Fruit fly (Drosophila melanogaster) whole organism, prepupa: Measurements from ENCODE around the gene shep.
A peak's percentile ranks its signal among the peaks of the same experiment; 100 is the strongest.

Experiments
- Blimp-1 ChIP-seq: fragments of 200-800 bp; sonication (Bioruptor generic); optimal IDR thresholded peaks from 3 replicates; lab custom pipeline; 2017; ENCODE audit warnings: missing biosample characterization, missing genetic modification characterization, mild to moderate bottlenecking, moderate library complexity, missing genetic modification reagents
- CG10631 ChIP-seq: fragments of 200-800 bp; sonication (Bioruptor generic); optimal IDR thresholded peaks from 2 replicates; lab custom pipeline; 2016; ENCODE audit warnings: missing biosample characterization, missing genetic modification characterization
- CG10669 ChIP-seq: fragments of 200-800 bp; sonication (Bioruptor generic); optimal IDR thresholded peaks from 3 replicates; lab custom pipeline; 2018; ENCODE audit warnings: missing biosample characterization, mild to moderate bottlenecking, missing genetic modification characterization, moderate library complexity
- CG11762 ChIP-seq: fragments of 200-800 bp; sonication (Bioruptor generic); optimal IDR thresholded peaks from 3 replicates; lab custom pipeline; 2016; ENCODE audit warnings: missing biosample characterization, missing genetic modification characterization; ENCODE audit not compliant: insufficient read depth
- CG11902 ChIP-seq: fragments of 200-800 bp; sonication (Bioruptor generic); optimal IDR thresholded peaks from 3 replicates; lab custom pipeline; 2016; ENCODE audit warnings: missing biosample characterization, missing genetic modification characterization
- CG15336 ChIP-seq: fragments of 200-800 bp; sonication (Bioruptor generic); IDR thresholded peaks from 2 replicates; pipeline ENCODE4 v1.3.6; 2022; ENCODE audit warnings: missing biosample characterization, missing genetic modification characterization
- CG16779 ChIP-seq: fragments of 200-800 bp; sonication (Bioruptor generic); optimal IDR thresholded peaks from 3 replicates; lab custom pipeline; 2017; ENCODE audit warnings: missing biosample characterization, mild to moderate bottlenecking, missing genetic modification characterization
- CG3032 ChIP-seq: fragments of 200-800 bp; optimal IDR thresholded peaks from 2 replicates; lab custom pipeline; 2019; ENCODE audit warnings: missing biosample characterization, mild to moderate bottlenecking, missing genetic modification characterization, moderate library complexity
- CG31627 ChIP-seq: fragments of 200-800 bp; sonication (Bioruptor generic); optimal IDR thresholded peaks from 3 replicates; lab custom pipeline; 2016; ENCODE audit warnings: missing biosample characterization, missing genetic modification characterization
- CG32006 ChIP-seq: fragments of 200-800 bp; sonication (Bioruptor generic); optimal IDR thresholded peaks from 3 replicates; lab custom pipeline; 2017; ENCODE audit warnings: missing biosample characterization, mild to moderate bottlenecking, missing genetic modification characterization
- CG34406 ChIP-seq: fragments of 200-800 bp; sonication (Bioruptor generic); optimal IDR thresholded peaks from 3 replicates; lab custom pipeline; 2016; ENCODE audit warnings: missing biosample characterization, missing genetic modification characterization
- CG3919 ChIP-seq: fragments of 200-800 bp; sonication (Bioruptor generic); optimal IDR thresholded peaks from 3 replicates; lab custom pipeline; 2016; ENCODE audit warnings: missing biosample characterization, missing genetic modification characterization
- CG4318 ChIP-seq: fragments of 200-800 bp; sonication (Bioruptor generic); optimal IDR thresholded peaks from 3 replicates; lab custom pipeline; 2017; ENCODE audit warnings: missing biosample characterization, mild to moderate bottlenecking, missing genetic modification characterization
- CG6276 ChIP-seq: fragments of 200-800 bp; sonication (Bioruptor generic); optimal IDR thresholded peaks from 2 replicates; lab custom pipeline; 2017; ENCODE audit warnings: missing biosample characterization, mild to moderate bottlenecking, missing genetic modification characterization
- CG6792 ChIP-seq: fragments of 200-800 bp; sonication (Bioruptor generic); optimal IDR thresholded peaks from 3 replicates; lab custom pipeline; 2016; ENCODE audit warnings: missing biosample characterization, missing genetic modification characterization
- CG6808 ChIP-seq: fragments of 200-800 bp; sonication (Bioruptor generic); optimal IDR thresholded peaks from 3 replicates; lab custom pipeline; 2017; ENCODE audit warnings: missing biosample characterization, missing genetic modification characterization, mild to moderate bottlenecking, moderate library complexity, missing genetic modification reagents
- CG6854 ChIP-seq: fragments of 200-800 bp; sonication (Bioruptor generic); optimal IDR thresholded peaks from 2 replicates; lab custom pipeline; 2017; ENCODE audit warnings: missing biosample characterization, mild to moderate bottlenecking, missing genetic modification characterization
- CG7368 ChIP-seq: fragments of 200-800 bp; sonication (Bioruptor generic); optimal IDR thresholded peaks from 3 replicates; lab custom pipeline; 2016; ENCODE audit warnings: missing biosample characterization, missing genetic modification characterization
- CG8119 ChIP-seq: fragments of 200-800 bp; sonication (Bioruptor generic); IDR thresholded peaks from 3 replicates; pipeline ENCODE4 v1.3.6; 2022; ENCODE audit warnings: missing biosample characterization, missing genetic modification characterization
- CG8319 ChIP-seq: fragments of 200-800 bp; sonication (Bioruptor generic); optimal IDR thresholded peaks from 3 replicates; lab custom pipeline; 2016; ENCODE audit warnings: missing biosample characterization, missing genetic modification characterization
- CG8632 ChIP-seq: fragments of 200-800 bp; sonication (Bioruptor generic); optimal IDR thresholded peaks from 3 replicates; lab custom pipeline; 2016; ENCODE audit warnings: missing biosample characterization, missing genetic modification characterization
- Eip75B ChIP-seq: fragments of 200-800 bp; sonication (Bioruptor generic); optimal IDR thresholded peaks from 3 replicates; lab custom pipeline; 2016; ENCODE audit warnings: missing biosample characterization, missing genetic modification characterization
- Eip78C ChIP-seq: fragments of 200-800 bp; sonication (Bioruptor generic); peaks from one replicate; lab custom pipeline; 2016; ENCODE audit warnings: missing biosample characterization, missing genetic modification characterization
- Ets96B ChIP-seq: fragments of 200-800 bp; optimal IDR thresholded peaks from 2 replicates; lab custom pipeline; 2019; ENCODE audit warnings: missing biosample characterization, mild to moderate bottlenecking, missing genetic modification characterization, moderate library complexity
- Gug ChIP-seq: fragments of 200-800 bp; sonication (Bioruptor generic); IDR thresholded peaks from 2 replicates; pipeline ENCODE4 v1.3.6; 2022; ENCODE audit warnings: missing biosample characterization, missing genetic modification characterization
- Hr38 ChIP-seq: sonication (Bioruptor generic); optimal IDR thresholded peaks from 2 replicates; lab custom pipeline; 2016; ENCODE audit warnings: missing biosample characterization, missing genetic modification characterization
- Hr4 ChIP-seq: fragments of 200-800 bp; sonication (Bioruptor generic); optimal IDR thresholded peaks from 3 replicates; lab custom pipeline; 2016; ENCODE audit warnings: missing biosample characterization, missing genetic modification characterization
- Met ChIP-seq: fragments of 200-800 bp; sonication (Bioruptor generic); optimal IDR thresholded peaks from 3 replicates; lab custom pipeline; 2016; ENCODE audit warnings: missing biosample characterization, missing genetic modification characterization
- OdsH ChIP-seq: fragments of 200-800 bp; sonication (Bioruptor generic); optimal IDR thresholded peaks from 3 replicates; lab custom pipeline; 2016; ENCODE audit warnings: missing biosample characterization, missing genetic modification characterization
- Smox ChIP-seq: fragments of 200-800 bp; sonication (Bioruptor generic); optimal IDR thresholded peaks from 3 replicates; lab custom pipeline; 2016; ENCODE audit warnings: missing biosample characterization, missing genetic modification characterization
- Sox102F ChIP-seq: fragments of 200-800 bp; sonication (Bioruptor generic); optimal IDR thresholded peaks from 2 replicates; lab custom pipeline; 2016; ENCODE audit warnings: missing biosample characterization, mild to moderate bottlenecking, missing genetic modification characterization
- Sox14 ChIP-seq: fragments of 200-800 bp; sonication (Bioruptor generic); optimal IDR thresholded peaks from 3 replicates; lab custom pipeline; 2016; ENCODE audit warnings: missing biosample characterization, missing genetic modification characterization
- Sox15 ChIP-seq: fragments of 200-800 bp; sonication (Bioruptor generic); optimal IDR thresholded peaks from 3 replicates; lab custom pipeline; 2016; ENCODE audit warnings: missing biosample characterization, missing genetic modification characterization
- achi ChIP-seq: fragments of 200-800 bp; sonication (Bioruptor generic); optimal IDR thresholded peaks from 3 replicates; lab custom pipeline; 2016; ENCODE audit warnings: missing biosample characterization, missing genetic modification characterization
- cyc ChIP-seq: fragments of 200-800 bp; sonication (Bioruptor generic); optimal IDR thresholded peaks from 3 replicates; lab custom pipeline; 2016; ENCODE audit warnings: missing biosample characterization, missing genetic modification characterization
- dsx ChIP-seq: fragments of 200-800 bp; optimal IDR thresholded peaks from 3 replicates; lab custom pipeline; 2019; ENCODE audit warnings: missing biosample characterization, mild to moderate bottlenecking, missing genetic modification characterization, moderate library complexity; ENCODE audit not compliant: poor library complexity, severe bottlenecking
- eg ChIP-seq: fragments of 200-800 bp; sonication (Bioruptor generic); IDR thresholded peaks from 3 replicates; pipeline ENCODE4 v1.3.6; 2022; ENCODE audit warnings: missing biosample characterization, missing genetic modification characterization
- esn ChIP-seq: fragments of 200-800 bp; sonication (Bioruptor generic); optimal IDR thresholded peaks from 2 replicates; lab custom pipeline; 2016; ENCODE audit warnings: missing biosample characterization, mild to moderate bottlenecking, missing genetic modification characterization, moderate library complexity
- fd59A ChIP-seq: fragments of 200-800 bp; sonication (Bioruptor generic); optimal IDR thresholded peaks from 2 replicates; lab custom pipeline; 2017; ENCODE audit warnings: missing biosample characterization, mild to moderate bottlenecking, missing genetic modification characterization, missing genetic modification reagents
- fkh ChIP-seq: fragments of 200-800 bp; sonication (Bioruptor generic); optimal IDR thresholded peaks from 3 replicates; lab custom pipeline; 2017; ENCODE audit warnings: missing biosample characterization, mild to moderate bottlenecking, missing genetic modification characterization, moderate library complexity
- lz ChIP-seq: fragments of 200-800 bp; sonication (Bioruptor generic); optimal IDR thresholded peaks from 3 replicates; lab custom pipeline; 2016; ENCODE audit warnings: missing biosample characterization, missing genetic modification characterization
- spab ChIP-seq: fragments of 200-800 bp; sonication (Bioruptor generic); optimal IDR thresholded peaks from 2 replicates; lab custom pipeline; 2017; ENCODE audit warnings: missing biosample characterization, mild to moderate bottlenecking, missing genetic modification characterization, missing genetic modification reagents
- ss ChIP-seq, 2 experiments: fragments of 200-800 bp; sonication (Bioruptor generic); optimal IDR thresholded peaks; 2 replicates in 1 of 2; 3 replicates in 1 of 2; lab custom pipeline; 2017 to 2018; ENCODE audit warnings: mild to moderate bottlenecking in 2 of 2, missing biosample characterization in 2 of 2, missing genetic modification characterization in 2 of 2, moderate library complexity in 1 of 2
- svp ChIP-seq: fragments of 200-800 bp; sonication (Bioruptor generic); peaks from one replicate; lab custom pipeline; 2016; ENCODE audit warnings: missing biosample characterization, missing genetic modification characterization
- topi ChIP-seq: fragments of 200-800 bp; sonication (Bioruptor generic); optimal IDR thresholded peaks from 3 replicates; lab custom pipeline; 2016; ENCODE audit warnings: missing biosample characterization, missing genetic modification characterization
- vri ChIP-seq: fragments of 200-800 bp; sonication (Bioruptor generic); optimal IDR thresholded peaks from 3 replicates; lab custom pipeline; 2016; ENCODE audit warnings: missing biosample characterization, mild to moderate bottlenecking, missing genetic modification characterization

shep gene

dm6 chr3L:5246747-5247454 lies 30.8 kb downstream of the shep start (continued):
- TF ChIP-seq CG6854 (GFP tag; lab: Kevin White, UChicago) (no peak), OdsH (GFP tag; lab: Kevin White, UChicago) (peak; percentile 18), fkh (GFP tag; lab: Kevin White, UChicago) (no peak), CG11762 (GFP tag; lab: Kevin White, UChicago) (peak; percentile 13), topi (peak; percentile 28), CG3919 (GFP tag; lab: Kevin White, UChicago) (peak; percentile 9), CG15336 (GFP tag; lab: Robert Waterston, UW) (peak; percentile 75), Gug (GFP tag; lab: Robert Waterston, UW) (no peak), CG8119 (GFP tag; lab: Robert Waterston, UW) (peak; percentile 71; the same call in 2 of the 3 replicates), Ets96B (tag; lab: Kevin White, UChicago) (peak; percentile 28), CG31627 (GFP tag; lab: Kevin White, UChicago) (no peak), achi (GFP tag; lab: Kevin White, UChicago) (peak; percentile 15), Hr38 (no peak), ss (GFP tag; optimal IDR thresholded peaks at IDR 0.05; lab: Kevin White, UChicago) (no peak), lz (GFP tag; lab: Kevin White, UChicago) (no peak), Smox (GFP tag; lab: Kevin White, UChicago) (no peak), cyc (GFP tag; lab: Kevin White, UChicago) (peak; percentile 31)

- TF ChIP-seq fkh (GFP tag; lab: Kevin White, UChicago): no peak
- peak; percentile 56 for TF ChIP-seq Sox15 (GFP tag; lab: Kevin White, UChicago)
- TF ChIP-seq eg: peak; percentile 98
- peak; percentile 90 for TF ChIP-seq CG6276 (GFP tag; lab: Kevin White, UChicago)
- peak; percentile 96 for TF ChIP-seq Hr4
- peak; percentile 79 for TF ChIP-seq CG8632 (GFP tag; lab: Kevin White, UChicago)
- peak; percentile 79 for TF ChIP-seq CG34406 (GFP tag; lab: Kevin White, UChicago)
- peak; percentile 94 for TF ChIP-seq OdsH (GFP tag; lab: Kevin White, UChicago)
- TF ChIP-seq CG8319 (GFP tag; lab: Kevin White, UChicago): peak; percentile 44
- TF ChIP-seq CG15336 (GFP tag; lab: Robert Waterston, UW): peak; percentile 98
- TF ChIP-seq CG8119 (GFP tag; lab: Robert Waterston, UW): peak; percentile 98
- peak; percentile 98 for TF ChIP-seq CG4318
- peak; percentile 42 for TF ChIP-seq lz (GFP tag; lab: Kevin White, UChicago)
- peak; percentile 99 for TF ChIP-seq CG32006 (GFP tag; lab: Kevin White, UChicago)
- peak; percentile 77 for TF ChIP-seq CG6792 (GFP tag; lab: Kevin White, UChicago)
- TF ChIP-seq topi: peak; percentile 51
- TF ChIP-seq CG7368 (GFP tag; lab: Kevin White, UChicago): peak; percentile 69
- peak; percentile 88 for TF ChIP-seq CG16779 (tag; lab: Kevin White, UChicago)
- TF ChIP-seq CG6854 (GFP tag; lab: Kevin White, UChicago): no peak
- peak; percentile 92 for TF ChIP-seq Sox14 (GFP tag; lab: Kevin White, UChicago)
- TF ChIP-seq spab: peak; percentile 87
- peak; percentile 28 for TF ChIP-seq Sox102F
- peak; percentile 89 for TF ChIP-seq CG3032 (tag; lab: Kevin White, UChicago)
- peak; percentile 93 for TF ChIP-seq dsx
- peak; percentile 87 to 90 for TF ChIP-seq ss (GFP tag; optimal IDR thresholded peaks at IDR 0.05; lab: Kevin White, UChicago)
- TF ChIP-seq CG6808 (GFP tag; lab: Kevin White, UChicago): peak; percentile 85
- TF ChIP-seq CG3919 (GFP tag; lab: Kevin White, UChicago): peak; percentile 94
- TF ChIP-seq achi (GFP tag; lab: Kevin White, UChicago): peak; percentile 96
- TF ChIP-seq CG11902: peak; percentile 44
- TF ChIP-seq Gug (GFP tag; lab: Robert Waterston, UW): peak; percentile 96
- TF ChIP-seq Blimp-1 (GFP tag; lab: Kevin White, UChicago): no peak
- no peak for TF ChIP-seq vri (GFP tag; lab: Kevin White, UChicago)
- peak; percentile 97 for TF ChIP-seq CG10631 (GFP tag; lab: Kevin White, UChicago)
- TF ChIP-seq Met: peak; percentile 57
- TF ChIP-seq CG31627 (GFP tag; lab: Kevin White, UChicago): peak; percentile 12
- TF ChIP-seq CG10669 (GFP tag; lab: Kevin White, UChicago): peak; percentile 91
- peak; percentile 76 for TF ChIP-seq svp
- TF ChIP-seq fd59A (GFP tag; lab: Kevin White, UChicago): peak; percentile 91
- TF ChIP-seq Eip75B (GFP tag; lab: Kevin White, UChicago): peak; percentile 83
- TF ChIP-seq esn: no peak
- peak; percentile 61 for TF ChIP-seq cyc (GFP tag; lab: Kevin White, UChicago)
- peak; percentile 97 for TF ChIP-seq Eip78C (GFP tag; lab: Kevin White, UChicago)
Observed at dm6 chr3L:5243236-5243635, 34.5 kb downstream of the shep start.
